Worm (Caenorhabditis elegans): ENCODE measurements around the gene F59A6.11.

DNA sequence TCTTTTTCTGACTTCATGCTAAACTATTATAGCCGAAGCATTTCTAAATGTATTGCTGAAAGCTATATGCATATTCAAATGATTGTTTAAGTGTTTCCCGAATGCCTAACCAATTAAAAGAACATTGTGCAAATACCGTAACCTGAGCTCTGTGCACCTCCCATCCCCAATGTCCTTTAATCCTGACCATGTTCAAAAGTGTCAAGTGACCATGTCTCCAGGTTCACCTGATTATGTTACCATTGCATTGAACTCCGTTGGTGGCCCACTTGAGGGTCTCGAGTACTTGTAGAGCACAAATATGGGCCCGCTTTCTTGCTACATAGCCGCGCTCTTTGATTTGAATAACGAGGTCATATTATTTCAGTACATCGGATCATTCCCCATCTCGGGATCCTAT is 23.2 kb downstream of the F59A6.11 start:
- TF ChIP-seq skn-1 (tag; optimal IDR thresholded peaks at IDR 0.05) = no peak
- no peak for TF ChIP-seq snpc-4 (tag; optimal IDR thresholded peaks at IDR 0.05)
- TF ChIP-seq zag-1 (tag; optimal IDR thresholded peaks at IDR 0.05) = no peak
- TF ChIP-seq lin-35 (GFP tag; optimal IDR thresholded peaks at IDR 0.05) = no peak
- TF ChIP-seq elt-3 (tag; optimal IDR thresholded peaks at IDR 0.05) = no peak
- no peak for TF ChIP-seq lin-15B (tag; optimal IDR thresholded peaks at IDR 0.05)
